Worm (Caenorhabditis elegans) whole organism, late embryonic: ENCODE results near the gene cap-1.

Source experiments
- F13H6.1 ChIP-seq: sonication (generic microtip); optimal IDR thresholded peaks from 2 replicates; lab custom pipeline; 2016; ENCODE audit warnings: missing genetic modification characterization, missing compliant biosample characterization
- ahr-1 ChIP-seq: sonication (generic microtip); optimal IDR thresholded peaks from 2 replicates; lab custom pipeline; 2016; ENCODE audit warnings: missing genetic modification characterization, missing compliant biosample characterization
- ceh-2 ChIP-seq: sonication (generic microtip); optimal IDR thresholded peaks from 2 replicates; lab custom pipeline; 2016; ENCODE audit warnings: missing genotype, missing genetic modification characterization, missing compliant biosample characterization
- ceh-31 ChIP-seq: sonication (generic microtip); optimal IDR thresholded peaks from 2 replicates; lab custom pipeline; 2016; ENCODE audit warnings: missing genetic modification characterization, missing compliant biosample characterization
- dve-1 ChIP-seq: sonication (generic microtip); optimal IDR thresholded peaks from 2 replicates; lab custom pipeline; 2017; ENCODE audit warnings: antibody characterized with exemption, mild to moderate bottlenecking, missing genetic modification characterization, missing compliant biosample characterization
- fkh-10 ChIP-seq: fragments of 150-350 bp; optimal IDR thresholded peaks from 2 replicates; lab custom pipeline; 2014; ENCODE audit warnings: missing biosample characterization, missing genetic modification reagents, missing genetic modification characterization
- pha-4 ChIP-seq: fragments of 150-350 bp; optimal IDR thresholded peaks from 2 replicates; lab custom pipeline; 2018; ENCODE audit warnings: missing biosample characterization, missing genetic modification reagents, missing genetic modification characterization
- pqm-1 ChIP-seq: sonication (generic microtip); optimal IDR thresholded peaks from 2 replicates; lab custom pipeline; 2016; ENCODE audit warnings: missing genetic modification characterization, missing compliant biosample characterization

DNA sequence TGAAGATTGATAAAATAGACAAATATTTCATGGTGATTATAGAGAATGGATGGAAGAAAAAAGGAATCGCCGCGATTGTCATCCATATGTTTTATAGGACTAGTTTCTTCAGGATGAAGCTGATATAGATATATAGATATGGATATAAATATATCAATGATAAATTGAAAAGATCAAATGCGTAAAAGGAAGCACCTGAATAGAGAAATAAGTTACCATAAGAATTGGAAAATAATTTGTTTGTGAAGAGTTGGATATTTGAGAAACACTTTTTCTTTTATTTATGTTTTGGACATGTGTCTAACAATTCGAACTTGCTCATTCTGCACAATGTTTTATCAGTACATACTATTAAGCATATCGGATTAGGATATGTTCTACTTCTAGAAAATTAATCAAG lies 42.0 kb downstream of the cap-1 start, which contains the start of gene C42D4.13:
- no peak for TF ChIP-seq fkh-10 (GFP tag; lab: Kevin White, UChicago)
- no peak for TF ChIP-seq ceh-31 (tag; lab: Kevin White, UChicago)
- TF ChIP-seq dve-1 (tag; lab: Kevin White, UChicago) = no peak
- TF ChIP-seq ceh-2 (tag; lab: Kevin White, UChicago) = no peak
- TF ChIP-seq ahr-1 = no peak
- no peak for TF ChIP-seq pqm-1 (tag; lab: Kevin White, UChicago)
- no peak for TF ChIP-seq pha-4 (tag; lab: Kevin White, UChicago)
- no peak for TF ChIP-seq F13H6.1
